Fruit fly (Drosophila melanogaster): ENCODE data around the gene CG43145.

CG43145 gene

dm6 chr2L:3719414-3719959 lies 17.9 kb downstream of the CG43145 start (continued):
- TF ChIP-seq CG4318 (GFP tag; optimal IDR thresholded peaks at IDR 0.05) (no peak), Smox (GFP tag; optimal IDR thresholded peaks at IDR 0.05) (peak; percentile 26), topi (GFP tag; optimal IDR thresholded peaks at IDR 0.05) (no peak), net (GFP tag; optimal IDR thresholded peaks at IDR 0.05) (no peak), vri (GFP tag; optimal IDR thresholded peaks at IDR 0.05) (no peak), CG6808 (GFP tag; optimal IDR thresholded peaks at IDR 0.05) (peak; percentile 59), CG10631 (GFP tag; optimal IDR thresholded peaks at IDR 0.05) (peak; percentile 32), CG16779 (tag; optimal IDR thresholded peaks at IDR 0.05) (no peak), fd85E (GFP tag; optimal IDR thresholded peaks at IDR 0.05) (no peak), Eip93F (GFP tag; optimal IDR thresholded peaks at IDR 0.05) (no peak), Ets96B (tag; optimal IDR thresholded peaks at IDR 0.05) (no peak), svp (GFP tag) (peak; percentile 67), dsx (GFP tag; optimal IDR thresholded peaks at IDR 0.05; ENCODE audit: poor library complexity, severe bottlenecking) (no peak), Eip78C (GFP tag) (peak; percentile 88), CG11294 (GFP tag; IDR thresholded peaks at IDR 0.05) (no peak), Hr4 (GFP tag; optimal IDR thresholded peaks at IDR 0.05) (peak; percentile 28), Ets21C (GFP tag; optimal IDR thresholded peaks at IDR 0.05) (no peak), CG31627 (GFP tag; optimal IDR thresholded peaks at IDR 0.05) (no peak), Lpt (GFP tag; optimal IDR thresholded peaks at IDR 0.05) (no peak), eg (GFP tag; IDR thresholded peaks at IDR 0.05) (no peak), CG32006 (GFP tag; optimal IDR thresholded peaks at IDR 0.05) (no peak), cyc (GFP tag; optimal IDR thresholded peaks at IDR 0.05) (peak; percentile 14), CG9139 (GFP tag; optimal IDR thresholded peaks at IDR 0.05) (peak; percentile 40), CG3919 (GFP tag; optimal IDR thresholded peaks at IDR 0.05) (no peak), CG11902 (GFP tag; optimal IDR thresholded peaks at IDR 0.05) (no peak), achi (GFP tag; optimal IDR thresholded peaks at IDR 0.05) (peak; percentile 33), Eip75B (GFP tag; optimal IDR thresholded peaks at IDR 0.05) (peak; percentile 16), CG8119 (GFP tag; IDR thresholded peaks at IDR 0.05) (no peak), CG10669 (GFP tag; optimal IDR thresholded peaks at IDR 0.05) (peak; percentile 25), dac (GFP tag; optimal IDR thresholded peaks at IDR 0.05) (no peak), CG6276 (GFP tag; optimal IDR thresholded peaks at IDR 0.05) (no peak), CG6792 (GFP tag; optimal IDR thresholded peaks at IDR 0.05) (peak; percentile 22), CG11762 (GFP tag; optimal IDR thresholded peaks at IDR 0.05; ENCODE audit: insufficient read depth) (no peak), CG6854 (GFP tag; optimal IDR thresholded peaks at IDR 0.05) (no peak), acj6 (GFP tag; optimal IDR thresholded peaks at IDR 0.05) (peak; percentile 39), Sox14 (GFP tag; optimal IDR thresholded peaks at IDR 0.05) (peak; percentile 26), CG1621 (tag; optimal IDR thresholded peaks at IDR 0.05) (no peak), Met (GFP tag; optimal IDR thresholded peaks at IDR 0.05) (peak; percentile 22), Sox15 (GFP tag; optimal IDR thresholded peaks at IDR 0.05) (no peak)

- no peak for TF ChIP-seq Ets96B (tag; optimal IDR thresholded peaks at IDR 0.05)
- TF ChIP-seq Eip78C (GFP tag) = no peak
- TF ChIP-seq CG6276 (GFP tag; optimal IDR thresholded peaks at IDR 0.05) = no peak
- no peak for TF ChIP-seq Met (GFP tag; optimal IDR thresholded peaks at IDR 0.05)
- no peak for TF ChIP-seq fd59A (GFP tag; optimal IDR thresholded peaks at IDR 0.05)
- no peak for TF ChIP-seq vri (GFP tag; optimal IDR thresholded peaks at IDR 0.05)
- no peak for TF ChIP-seq Smox (GFP tag; optimal IDR thresholded peaks at IDR 0.05)
- no peak for TF ChIP-seq salr (GFP tag; optimal IDR thresholded peaks at IDR 0.05)
- no peak for TF ChIP-seq dsx (GFP tag; optimal IDR thresholded peaks at IDR 0.05; ENCODE audit: poor library complexity, severe bottlenecking)
Observed at dm6 chr2L:3729635-3730034, 28.0 kb downstream of the CG43145 start.
